Worm (Caenorhabditis elegans) whole organism, mixed stage, embryonic: Measurements from ENCODE around the gene Y48C3A.18.

Source experiments
- blmp-1 ChIP-seq: fragments of 150-350 bp; optimal IDR thresholded peaks from 2 replicates; lab custom pipeline; 2014; ENCODE audit warnings: missing biosample characterization, missing genetic modification characterization
- ceh-43 ChIP-seq: fragments of 200-800 bp; sonication (Bioruptor generic); optimal IDR thresholded peaks from 2 replicates; lab custom pipeline; 2018; ENCODE audit warnings: mild to moderate bottlenecking, missing genetic modification characterization, moderate library complexity, missing compliant biosample characterization
- lin-13 ChIP-seq: fragments of 150-350 bp; optimal IDR thresholded peaks from 2 replicates; lab custom pipeline; 2014; ENCODE audit warnings: missing biosample characterization, missing genetic modification characterization
- lsy-2 ChIP-seq: fragments of 150-350 bp; optimal IDR thresholded peaks from 2 replicates; lab custom pipeline; 2014; ENCODE audit warnings: missing biosample characterization, missing genetic modification characterization
- nhr-28 ChIP-seq: fragments of 150-350 bp; optimal IDR thresholded peaks from 2 replicates; lab custom pipeline; 2014; ENCODE audit warnings: missing biosample characterization, missing genetic modification characterization
- nhr-76 ChIP-seq: sonication (generic microtip); optimal IDR thresholded peaks from 2 replicates; lab custom pipeline; 2017; ENCODE audit warnings: missing biosample characterization, missing genetic modification characterization
- snpc-4 ChIP-seq: fragments of 150-350 bp; optimal IDR thresholded peaks from 2 replicates; lab custom pipeline; 2014; ENCODE audit warnings: missing biosample characterization, missing genetic modification characterization
- tbx-8 ChIP-seq: fragments of 200-800 bp; sonication (Bioruptor generic); optimal IDR thresholded peaks from 2 replicates; lab custom pipeline; 2018; ENCODE audit warnings: mild to moderate bottlenecking, missing genetic modification characterization, moderate library complexity, missing compliant biosample characterization

ce11 chrII:13389461-13389860, 23.0 kb upstream of the Y48C3A.18 start, which contains the start of gene Y48C3A.14:
- TF ChIP-seq lsy-2 (tag; lab: Kevin White, UChicago) = no peak
- no peak for TF ChIP-seq lin-13 (tag; lab: Kevin White, UChicago)
- no peak for TF ChIP-seq ceh-43 (GFP tag; lab: Kevin White, UChicago)
- TF ChIP-seq blmp-1 (tag; lab: Kevin White, UChicago) = no peak
- TF ChIP-seq nhr-28 (tag; lab: Kevin White, UChicago) = no peak
- no peak for TF ChIP-seq tbx-8 (GFP tag; lab: Kevin White, UChicago)
- TF ChIP-seq snpc-4 = no peak
- no peak for TF ChIP-seq nhr-76
